Worm (Caenorhabditis elegans) whole organism, early embryonic: Measurements from ENCODE around the gene str-66.

Experiments used
- B0310.2 ChIP-seq: sonication (generic microtip); optimal IDR thresholded peaks from 2 replicates; lab custom pipeline; 2016; ENCODE audit warnings: mild to moderate bottlenecking, missing genetic modification characterization, missing compliant biosample characterization
- F13C5.2 ChIP-seq: sonication (generic microtip); optimal IDR thresholded peaks from 2 replicates; lab custom pipeline; 2017; ENCODE audit warnings: mild to moderate bottlenecking, missing genetic modification characterization, inconsistent platforms, missing compliant biosample characterization
- aly-1 ChIP-seq: sonication (generic microtip); optimal IDR thresholded peaks from 2 replicates; lab custom pipeline; 2016; ENCODE audit warnings: missing genetic modification characterization, missing compliant biosample characterization
- ama-1 ChIP-seq: fragments of 150-350 bp; optimal IDR thresholded peaks from 2 replicates; lab custom pipeline; 2014
- ceh-13 ChIP-seq: fragments of 200-800 bp; sonication (Bioruptor generic); optimal IDR thresholded peaks from 2 replicates; lab custom pipeline; 2018; ENCODE audit warnings: mild to moderate bottlenecking, missing genetic modification characterization, missing compliant biosample characterization
- flt-1 ChIP-seq: fragments of 200-800 bp; sonication (Bioruptor generic); IDR thresholded peaks from 2 replicates; pipeline ENCODE4 v1.3.6; 2022; ENCODE audit warnings: missing genetic modification characterization, missing compliant biosample characterization
- hmg-4 ChIP-seq: fragments of 200-800 bp; sonication (Bioruptor generic); optimal IDR thresholded peaks from 2 replicates; lab custom pipeline; 2018; ENCODE audit warnings: mild to moderate bottlenecking, missing genetic modification characterization, missing compliant biosample characterization
- scrt-1 ChIP-seq: fragments of 200-800 bp; sonication (Bioruptor generic); IDR thresholded peaks from 2 replicates; pipeline ENCODE4 v1.3.6; 2022; ENCODE audit warnings: missing genetic modification characterization, missing compliant biosample characterization
- sea-1 ChIP-seq: fragments of 200-800 bp; sonication (Bioruptor generic); conservative IDR thresholded peaks from 2 replicates; pipeline ENCODE4 v1.3.6; 2022; ENCODE audit warnings: missing genetic modification characterization, missing compliant biosample characterization
- tbx-37 ChIP-seq: fragments of 200-800 bp; sonication (Bioruptor generic); conservative IDR thresholded peaks from 2 replicates; pipeline ENCODE4 v1.3.6; 2022; ENCODE audit warnings: missing genetic modification reagents, missing genetic modification characterization, missing compliant biosample characterization
- tra-4 ChIP-seq: sonication (generic microtip); optimal IDR thresholded peaks from 2 replicates; lab custom pipeline; 2017; ENCODE audit warnings: missing genetic modification characterization, missing compliant biosample characterization

- TF ChIP-seq F13C5.2 (tag; lab: Kevin White, UChicago) (no peak), ama-1 (lab: Kevin White, UChicago) (no peak), flt-1 (GFP tag; lab: Robert Waterston, UW) (no peak), aly-1 (tag; lab: Kevin White, UChicago) (no peak), hmg-4 (GFP tag; lab: Kevin White, UChicago) (no peak), tbx-37 (GFP tag; lab: Robert Waterston, UW) (no peak), sea-1 (no peak), tra-4 (tag; lab: Kevin White, UChicago) (no peak), scrt-1 (GFP tag; lab: Robert Waterston, UW) (no peak), ceh-13 (GFP tag; lab: Kevin White, UChicago) (no peak), B0310.2 (tag; lab: Kevin White, UChicago) (no peak)
These were observed 42.9 kb upstream of the str-66 start, which contains the start of gene srab-11 for ce11 chrV:3146932-3147331.
